Worm (Caenorhabditis elegans) whole organism, young adult: ENCODE measurements around the gene cpar-1.

Source experiments
- B0035.1 ChIP-seq: sonication (generic microtip); optimal IDR thresholded peaks from 2 replicates; lab custom pipeline; 2016; ENCODE audit warnings: missing genetic modification characterization, mild to moderate bottlenecking, missing compliant biosample characterization, missing genotype, missing genetic modification reagents
- B0261.1 ChIP-seq: sonication (generic microtip); optimal IDR thresholded peaks from 2 replicates; lab custom pipeline; 2016; ENCODE audit warnings: mild to moderate bottlenecking, missing genetic modification characterization, moderate library complexity, missing compliant biosample characterization
- C17E4.6 ChIP-seq: fragments of 200-800 bp; sonication (Bioruptor generic); IDR thresholded peaks from 2 replicates; pipeline ENCODE4 v1.3.6; 2022; ENCODE audit warnings: missing genetic modification reagents, missing genetic modification characterization, missing compliant biosample characterization
- F22D6.2 ChIP-seq: sonication (generic microtip); optimal IDR thresholded peaks from 2 replicates; lab custom pipeline; 2016; ENCODE audit warnings: mild to moderate bottlenecking, missing genetic modification characterization, missing compliant biosample characterization
- F23B12.7 ChIP-seq: sonication (generic microtip); optimal IDR thresholded peaks from 2 replicates; lab custom pipeline; 2017; ENCODE audit warnings: missing genetic modification characterization, mild to moderate bottlenecking, missing compliant biosample characterization, antibody characterized with exemption, moderate library complexity; ENCODE audit not compliant: insufficient read depth
- F37B4.10 ChIP-seq: fragments of 200-800 bp; sonication (Bioruptor generic); IDR thresholded peaks from 2 replicates; pipeline ENCODE4 v1.3.6; 2022; ENCODE audit warnings: missing genetic modification characterization, missing compliant biosample characterization
- F49E8.2 ChIP-seq: sonication (generic microtip); optimal IDR thresholded peaks from 3 replicates; lab custom pipeline; 2017; ENCODE audit warnings: missing genetic modification characterization, mild to moderate bottlenecking, missing compliant biosample characterization, antibody characterized with exemption, moderate library complexity; ENCODE audit not compliant: insufficient read depth
- F52B5.7 ChIP-seq: sonication (generic microtip); optimal IDR thresholded peaks from 2 replicates; lab custom pipeline; 2016; ENCODE audit warnings: mild to moderate bottlenecking, missing genetic modification characterization, missing compliant biosample characterization
- F55B11.4 ChIP-seq: sonication (generic microtip); optimal IDR thresholded peaks from 2 replicates; lab custom pipeline; 2016; ENCODE audit warnings: missing compliant biosample characterization, missing genetic modification characterization, borderline replicate concordance; ENCODE audit not compliant: insufficient read depth
- F57A8.1 ChIP-seq: fragments of 200-800 bp; sonication (Bioruptor generic); optimal IDR thresholded peaks from 2 replicates; lab custom pipeline; 2018; ENCODE audit warnings: mild to moderate bottlenecking, missing genetic modification characterization, moderate library complexity, missing compliant biosample characterization
- K12H6.12 ChIP-seq: fragments of 200-800 bp; sonication (Bioruptor generic); optimal IDR thresholded peaks from 2 replicates; lab custom pipeline; 2018; ENCODE audit warnings: mild to moderate bottlenecking, missing genetic modification characterization, missing compliant biosample characterization
- T26A5.8 ChIP-seq: sonication (generic microtip); optimal IDR thresholded peaks from 2 replicates; lab custom pipeline; 2016; ENCODE audit warnings: missing genetic modification characterization, missing compliant biosample characterization
- Y53G8AR.9 ChIP-seq: fragments of 200-800 bp; sonication (Bioruptor generic); conservative IDR thresholded peaks from 2 replicates; pipeline ENCODE4 v1.3.6; 2022; ENCODE audit warnings: missing genetic modification reagents, missing genetic modification characterization, missing compliant biosample characterization
- ZK185.1 ChIP-seq: sonication (generic microtip); optimal IDR thresholded peaks from 2 replicates; lab custom pipeline; 2016; ENCODE audit warnings: mild to moderate bottlenecking, missing genetic modification characterization, missing compliant biosample characterization; ENCODE audit not compliant: poor library complexity, severe bottlenecking
- ama-1 ChIP-seq, 3 experiments: fragments of 150-350 bp in 1 of 3; sonication (generic microtip) in 2 of 3; optimal IDR thresholded peaks; 2 replicates each; lab custom pipeline; 2014 to 2018; ENCODE audit warnings: missing biosample characterization in 2 of 3, missing genetic modification characterization in 2 of 3, missing genetic modification reagents in 2 of 3
- aptf-2 ChIP-seq: fragments of 200-800 bp; sonication (Bioruptor generic); conservative IDR thresholded peaks from 2 replicates; pipeline ENCODE4 v1.3.6; 2022; ENCODE audit warnings: missing genetic modification reagents, missing genetic modification characterization, missing compliant biosample characterization
- attf-6 ChIP-seq: fragments of 200-800 bp; sonication (Bioruptor generic); IDR thresholded peaks from 2 replicates; pipeline ENCODE4 v1.3.6; 2022; ENCODE audit warnings: missing genetic modification reagents, missing genetic modification characterization, missing compliant biosample characterization
- ceh-100 ChIP-seq: fragments of 200-800 bp; sonication (Bioruptor generic); IDR thresholded peaks from 2 replicates; pipeline ENCODE4 v1.3.6; 2022; ENCODE audit warnings: missing genetic modification reagents, missing genetic modification characterization, missing compliant biosample characterization
- ceh-27 ChIP-seq: fragments of 200-800 bp; sonication (Bioruptor generic); optimal IDR thresholded peaks from 2 replicates; lab custom pipeline; 2018; ENCODE audit warnings: mild to moderate bottlenecking, missing genetic modification characterization, moderate library complexity, missing compliant biosample characterization
- chd-7 ChIP-seq: sonication (generic microtip); optimal IDR thresholded peaks from 2 replicates; lab custom pipeline; 2016; ENCODE audit warnings: mild to moderate bottlenecking, missing genetic modification characterization, moderate library complexity, missing compliant biosample characterization
- dox-1 ChIP-seq: fragments of 200-800 bp; sonication (Bioruptor generic); IDR thresholded peaks from 2 replicates; pipeline ENCODE4 v1.3.6; 2022; ENCODE audit warnings: missing genetic modification reagents, missing genetic modification characterization, missing compliant biosample characterization
- dpl-1 ChIP-seq: fragments of 150-350 bp; optimal IDR thresholded peaks from 2 replicates; lab custom pipeline; 2014; ENCODE audit warnings: missing biosample characterization, missing genetic modification reagents, missing genetic modification characterization
- egl-18 ChIP-seq: fragments of 200-800 bp; sonication (Bioruptor generic); IDR thresholded peaks from 2 replicates; pipeline ENCODE4 v1.3.6; 2022; ENCODE audit warnings: missing genetic modification reagents, missing genetic modification characterization, missing compliant biosample characterization
- fkh-3 ChIP-seq: sonication (generic microtip); optimal IDR thresholded peaks from 2 replicates; lab custom pipeline; 2016; ENCODE audit warnings: mild to moderate bottlenecking, missing genetic modification characterization, missing compliant biosample characterization
- gei-17 ChIP-seq: fragments of 200-800 bp; sonication (Bioruptor generic); optimal IDR thresholded peaks from 2 replicates; lab custom pipeline; 2018; ENCODE audit warnings: mild to moderate bottlenecking, missing genetic modification characterization, missing compliant biosample characterization
- hlh-12 ChIP-seq: sonication (generic microtip); optimal IDR thresholded peaks from 2 replicates; lab custom pipeline; 2016; ENCODE audit warnings: missing genetic modification characterization, missing compliant biosample characterization
- hlh-26 ChIP-seq: fragments of 200-800 bp; sonication (Bioruptor generic); conservative IDR thresholded peaks from 2 replicates; pipeline ENCODE4 v1.3.6; 2022; ENCODE audit warnings: missing genetic modification reagents, missing genetic modification characterization, missing compliant biosample characterization
- hmg-1.2 ChIP-seq: fragments of 200-800 bp; sonication (Bioruptor generic); IDR thresholded peaks from 2 replicates; pipeline ENCODE4 v1.3.6; 2022; ENCODE audit warnings: missing genetic modification reagents, missing genetic modification characterization, missing compliant biosample characterization
- hsf-1 ChIP-seq: fragments of 200-800 bp; sonication (Bioruptor generic); IDR thresholded peaks from 2 replicates; pipeline ENCODE4 v1.3.6; 2022; ENCODE audit warnings: missing genetic modification reagents, missing genetic modification characterization, missing compliant biosample characterization
- let-607 ChIP-seq, 2 experiments: fragments of 200-800 bp in 1 of 2; sonication (Bioruptor generic) in 1 of 2; sonication (generic microtip) in 1 of 2; optimal IDR thresholded peaks; 2 replicates each; lab custom pipeline; 2016 to 2018; ENCODE audit warnings: mild to moderate bottlenecking in 2 of 2, missing compliant biosample characterization in 2 of 2, missing genetic modification characterization in 2 of 2, moderate library complexity in 2 of 2, missing genotype in 1 of 2
- lin-26 ChIP-seq: fragments of 200-800 bp; sonication (Bioruptor generic); IDR thresholded peaks from 2 replicates; pipeline ENCODE4 v1.3.6; 2022; ENCODE audit warnings: missing genetic modification reagents, missing genetic modification characterization, missing compliant biosample characterization
- lin-35 ChIP-seq, 3 experiments: fragments of 150-350 bp in 2 of 3; sonication (generic microtip) in 1 of 3; optimal IDR thresholded peaks; 2 replicates each; lab custom pipeline; 2014 to 2018; ENCODE audit warnings: missing biosample characterization in 3 of 3, missing genetic modification characterization in 3 of 3, missing genetic modification reagents in 3 of 3
- lin-54 ChIP-seq: fragments of 200-800 bp; sonication (Bioruptor generic); optimal IDR thresholded peaks from 2 replicates; lab custom pipeline; 2018; ENCODE audit warnings: mild to moderate bottlenecking, missing genetic modification characterization, missing compliant biosample characterization
- lsl-1 ChIP-seq: fragments of 200-800 bp; sonication (Bioruptor generic); optimal IDR thresholded peaks from 2 replicates; lab custom pipeline; 2018; ENCODE audit warnings: mild to moderate bottlenecking, missing genetic modification characterization, moderate library complexity, missing compliant biosample characterization
- lsy-27 ChIP-seq: sonication (generic microtip); optimal IDR thresholded peaks from 2 replicates; lab custom pipeline; 2017; ENCODE audit warnings: missing genetic modification characterization, mild to moderate bottlenecking, missing compliant biosample characterization, antibody characterized with exemption, missing genotype, borderline replicate concordance; ENCODE audit not compliant: insufficient read depth
- madf-10 ChIP-seq: sonication (generic microtip); optimal IDR thresholded peaks from 2 replicates; lab custom pipeline; 2016; ENCODE audit warnings: mild to moderate bottlenecking, missing genetic modification characterization, missing compliant biosample characterization
- mcd-1 ChIP-seq: fragments of 200-800 bp; sonication (Bioruptor generic); IDR thresholded peaks from 2 replicates; pipeline ENCODE4 v1.3.6; 2022; ENCODE audit warnings: missing genetic modification reagents, missing genetic modification characterization, missing compliant biosample characterization
- mes-4 ChIP-seq: sonication (generic microtip); optimal IDR thresholded peaks from 2 replicates; lab custom pipeline; 2016; ENCODE audit warnings: missing genotype, missing genetic modification characterization, missing compliant biosample characterization
- mxl-1 ChIP-seq: sonication (generic microtip); optimal IDR thresholded peaks from 2 replicates; lab custom pipeline; 2016; ENCODE audit warnings: missing genetic modification characterization, missing compliant biosample characterization
- nhr-179 ChIP-seq: sonication (generic microtip); optimal IDR thresholded peaks from 2 replicates; lab custom pipeline; 2016; ENCODE audit warnings: mild to moderate bottlenecking, missing genetic modification characterization, missing compliant biosample characterization
- rec-8 ChIP-seq, 2 experiments: sonication (generic microtip); optimal IDR thresholded peaks; 2 replicates each; lab custom pipeline; 2016; ENCODE audit warnings: mild to moderate bottlenecking in 2 of 2, missing genetic modification characterization in 2 of 2, missing genetic modification reagents in 2 of 2, missing genotype in 2 of 2, missing biosample characterization in 1 of 2, missing compliant biosample characterization in 1 of 2, moderate library complexity in 1 of 2
- repo-1 ChIP-seq: sonication (generic microtip); optimal IDR thresholded peaks from 2 replicates; lab custom pipeline; 2017; ENCODE audit warnings: mild to moderate bottlenecking, missing genetic modification characterization, missing compliant biosample characterization
- somi-1 ChIP-seq: fragments of 200-800 bp; sonication (Bioruptor generic); optimal IDR thresholded peaks from 2 replicates; lab custom pipeline; 2018; ENCODE audit warnings: mild to moderate bottlenecking, missing genetic modification characterization, missing compliant biosample characterization
- sptf-2 ChIP-seq: fragments of 200-800 bp; sonication (Bioruptor generic); optimal IDR thresholded peaks from 2 replicates; lab custom pipeline; 2018; ENCODE audit warnings: mild to moderate bottlenecking, missing genetic modification characterization, missing compliant biosample characterization
- tbp1 ChIP-seq: fragments of 200-800 bp; sonication (Bioruptor generic); optimal IDR thresholded peaks from 2 replicates; lab custom pipeline; 2018; ENCODE audit warnings: mild to moderate bottlenecking, missing genetic modification characterization, missing compliant biosample characterization
- zfh-2 ChIP-seq: fragments of 200-800 bp; sonication (Bioruptor generic); conservative IDR thresholded peaks from 2 replicates; pipeline ENCODE4 v1.3.6; 2022; ENCODE audit warnings: missing genetic modification reagents, missing genetic modification characterization, missing compliant biosample characterization

cpar-1 gene

ce11 chrIII:9393114-9393780 lies 40.6 kb upstream of the cpar-1 start, which contains the start of the genes gpr-2 and rgr-1 (continued):
- TF ChIP-seq F23B12.7 (tag; lab: Kevin White, UChicago) (no peak), egl-18 (GFP tag; lab: Robert Waterston, UW) (no peak), ZK185.1 (tag; lab: Kevin White, UChicago) (no peak), fkh-3 (tag; lab: Kevin White, UChicago) (no peak), ama-1 (optimal IDR thresholded peaks at IDR 0.05; lab: Kevin White, UChicago) (no peak), ama-1 (GFP tag; optimal IDR thresholded peaks at IDR 0.05; lab: Kevin White, UChicago) (no peak), B0261.1 (no peak), lin-35 (GFP tag; optimal IDR thresholded peaks at IDR 0.05; lab: Kevin White, UChicago) (peak in 2 of 3 experiments; percentile 44 to 63), sptf-2 (GFP tag; lab: Kevin White, UChicago) (no peak), lin-26 (GFP tag; lab: Robert Waterston, UW) (no peak), somi-1 (GFP tag; lab: Kevin White, UChicago) (no peak), F55B11.4 (no peak), F57A8.1 (GFP tag; lab: Kevin White, UChicago) (no peak), lsl-1 (peak; percentile 79), attf-6 (GFP tag; lab: Robert Waterston, UW) (peak; percentile 54; the same call in 1 of the 2 replicates), nhr-179 (tag; lab: Kevin White, UChicago) (no peak), C17E4.6 (GFP tag; lab: Robert Waterston, UW) (peak; percentile 85), mcd-1 (peak; percentile 80), K12H6.12 (tag; lab: Kevin White, UChicago) (no peak), B0035.1 (tag; lab: Kevin White, UChicago) (no peak), F22D6.2 (tag; lab: Kevin White, UChicago) (no peak), mxl-1 (no peak), dpl-1 (GFP tag; lab: Kevin White, UChicago) (peak; percentile 92), hlh-12 (tag; lab: Kevin White, UChicago) (no peak), Y53G8AR.9 (peak; percentile 36; the same call in 1 of the 2 replicates), gei-17 (GFP tag; lab: Kevin White, UChicago) (no peak), mes-4 (tag; lab: Kevin White, UChicago) (no peak), repo-1 (tag; lab: Kevin White, UChicago) (no peak), F49E8.2 (peak; percentile 68), lsy-27 (tag; lab: Kevin White, UChicago) (no peak), hlh-26 (GFP tag; lab: Robert Waterston, UW) (no peak), dox-1 (GFP tag; lab: Robert Waterston, UW) (peak; percentile 86), hsf-1 (peak; percentile 90), hmg-1.2 (GFP tag; lab: Robert Waterston, UW) (peak; percentile 60), ceh-100 (GFP tag; lab: Robert Waterston, UW) (peak; percentile 60; the same call in 1 of the 2 replicates), lin-54 (GFP tag; lab: Kevin White, UChicago) (peak; percentile 83), aptf-2 (GFP tag; lab: Robert Waterston, UW) (0 out of 2 replicates have a peak, but pooled peaks have one; percentile 44), T26A5.8 (tag; lab: Kevin White, UChicago) (no peak), ceh-27 (no peak), let-607 (tag; optimal IDR thresholded peaks at IDR 0.05; lab: Kevin White, UChicago) (no peak), F52B5.7 (tag; lab: Kevin White, UChicago) (no peak), chd-7 (tag; lab: Kevin White, UChicago) (no peak), madf-10 (tag; lab: Kevin White, UChicago) (no peak), F37B4.10 (GFP tag; lab: Robert Waterston, UW) (no peak), rec-8 (tag; optimal IDR thresholded peaks at IDR 0.05; lab: Kevin White, UChicago) (no peak), zfh-2 (no peak), tbp1 (peak; percentile 58)
